Worm (Caenorhabditis elegans): Measurements from ENCODE around the gene F53E10.6.
A peak's percentile ranks its signal among the peaks of the same experiment; 100 is the strongest.

The F53E10.6 gene

DNA sequence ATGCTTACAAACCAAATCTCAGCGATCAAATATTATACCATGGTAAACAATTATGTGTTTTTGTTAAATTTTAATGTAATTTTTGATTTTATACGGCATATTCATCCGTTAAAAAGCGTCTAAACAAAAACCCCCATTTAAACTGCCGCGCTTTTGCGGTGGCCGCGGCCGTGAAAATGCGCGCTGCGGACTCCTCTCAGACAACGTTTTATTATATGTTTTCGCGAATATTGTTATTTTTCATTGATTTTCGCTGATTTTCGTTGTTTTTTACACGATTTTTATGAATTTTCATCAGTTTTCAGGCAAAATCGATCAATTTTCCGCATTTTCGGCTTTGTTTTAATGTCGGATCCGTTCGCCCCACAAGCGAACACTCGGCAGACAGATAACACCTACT, 35.7 kb upstream of the F53E10.6 start, which contains the start of gene W02H5.19:
TSS of gene W02H5.19 (plus strand) at position 346 of the 400 bp plus-strand sequence.
- TF ChIP-seq ceh-100 (GFP tag; IDR thresholded peaks at IDR 0.05), result peak; percentile 32; the same call in 1 of the 2 replicates
- peak; percentile 99 for TF ChIP-seq lin-54 (GFP tag; optimal IDR thresholded peaks at IDR 0.05)
- peak; percentile 80 for TF ChIP-seq dox-1 (GFP tag; IDR thresholded peaks at IDR 0.05)
- no peak for TF ChIP-seq cebp-1 (GFP tag; IDR thresholded peaks at IDR 0.05)
- TF ChIP-seq cebp-1 (tag; optimal IDR thresholded peaks at IDR 0.05), result peak; percentile 37
- 0 out of 2 replicates have a peak, but pooled peaks have one; percentile 57 for TF ChIP-seq ztf-28 (GFP tag; IDR thresholded peaks at IDR 0.05)
- no peak for TF ChIP-seq ztf-3 (GFP tag; optimal IDR thresholded peaks at IDR 0.05)
- peak; percentile 75 for TF ChIP-seq unc-130 (GFP tag; optimal IDR thresholded peaks at IDR 0.05)
- TF ChIP-seq gei-17 (GFP tag; optimal IDR thresholded peaks at IDR 0.05), result no peak
- TF ChIP-seq efl-1 (GFP tag; optimal IDR thresholded peaks at IDR 0.05), result peak; percentile 76
- no peak for TF ChIP-seq Y67H2A.10 (GFP tag; conservative IDR thresholded peaks at IDR 0.05)
- peak; percentile 29 for TF ChIP-seq xnd-1 (tag; optimal IDR thresholded peaks at IDR 0.05)
- TF ChIP-seq ztf-26 (tag; optimal IDR thresholded peaks at IDR 0.05), result no peak
- TF ChIP-seq lsy-27 (tag; optimal IDR thresholded peaks at IDR 0.05; ENCODE audit: borderline replicate concordance, insufficient read depth), result no peak
- TF ChIP-seq hmg-1.2 (GFP tag; IDR thresholded peaks at IDR 0.05), result 0 out of 2 replicates have a peak, but pooled peaks have one; percentile 19
- TF ChIP-seq repo-1 (tag; optimal IDR thresholded peaks at IDR 0.05), result no peak
- no peak for TF ChIP-seq nhr-179 (tag; optimal IDR thresholded peaks at IDR 0.05)
- peak; percentile 67 for TF ChIP-seq athp-1 (tag; optimal IDR thresholded peaks at IDR 0.05)
- TF ChIP-seq madf-10 (tag; optimal IDR thresholded peaks at IDR 0.05), result peak; percentile 42
- no peak for TF ChIP-seq lag-1 (GFP tag; IDR thresholded peaks at IDR 0.05)
- TF ChIP-seq atf-7 (tag; optimal IDR thresholded peaks at IDR 0.05), result peak; percentile 21
- no peak for TF ChIP-seq nhr-120 (GFP tag; IDR thresholded peaks at IDR 0.05)
- TF ChIP-seq mcd-1 (GFP tag; IDR thresholded peaks at IDR 0.05), result peak; percentile 87
- TF ChIP-seq let-607 (tag; optimal IDR thresholded peaks at IDR 0.05), result peak in 1 of 2 experiments; percentile 55
- peak; percentile 16 for TF ChIP-seq chd-7 (tag; optimal IDR thresholded peaks at IDR 0.05)
- no peak for TF ChIP-seq fkh-3 (tag; optimal IDR thresholded peaks at IDR 0.05)
- TF ChIP-seq B0019.2 (GFP tag; conservative IDR thresholded peaks at IDR 0.05), result no peak; the same call in 1 of the 2 replicates
- no peak for TF ChIP-seq nhr-90 (tag; optimal IDR thresholded peaks at IDR 0.05)
- TF ChIP-seq snpc-4 (GFP tag; optimal IDR thresholded peaks at IDR 0.05), result no peak
- peak in 1 of 4 experiments; percentile 30 for TF ChIP-seq snpc-4 (tag; optimal IDR thresholded peaks at IDR 0.05)
- peak; percentile 42 for TF ChIP-seq him-1 (tag; optimal IDR thresholded peaks at IDR 0.05)
- TF ChIP-seq B0035.1 (tag; optimal IDR thresholded peaks at IDR 0.05), result no peak
- TF ChIP-seq cebp-2 (GFP tag; IDR thresholded peaks at IDR 0.05), result 0 out of 2 replicates have a peak, but pooled peaks have one; percentile 19
- peak; percentile 28 for TF ChIP-seq snpc-3.4 (tag; optimal IDR thresholded peaks at IDR 0.05)
- no peak for TF ChIP-seq sptf-2 (GFP tag; optimal IDR thresholded peaks at IDR 0.05)
- no peak for TF ChIP-seq Y56A3A.18 (GFP tag; IDR thresholded peaks at IDR 0.05)
- no peak for TF ChIP-seq ztf-6 (GFP tag; IDR thresholded peaks at IDR 0.05)
- TF ChIP-seq madf-3 (GFP tag; IDR thresholded peaks at IDR 0.05), result peak; percentile 78
- TF ChIP-seq dpl-1 (GFP tag; optimal IDR thresholded peaks at IDR 0.05), result peak; percentile 85
- peak in 2 of 3 experiments; percentile 41 to 94 for TF ChIP-seq lin-35 (GFP tag; optimal IDR thresholded peaks at IDR 0.05)
- TF ChIP-seq rcor-1 (GFP tag; IDR thresholded peaks at IDR 0.05), result 0 out of 2 replicates have a peak, but pooled peaks have one; percentile 23
- no peak for TF ChIP-seq dpff-1 (tag; optimal IDR thresholded peaks at IDR 0.05)
- no peak for TF ChIP-seq ztf-18 (tag; optimal IDR thresholded peaks at IDR 0.05)
- TF ChIP-seq attf-5 (GFP tag; optimal IDR thresholded peaks at IDR 0.05), result peak; percentile 39
- TF ChIP-seq D2030.7 (GFP tag; IDR thresholded peaks at IDR 0.05), result peak; percentile 57; the same call in 1 of the 2 replicates
- TF ChIP-seq C06A6.2 (GFP tag; conservative IDR thresholded peaks at IDR 0.05), result no peak
- TF ChIP-seq lsl-1 (GFP tag; optimal IDR thresholded peaks at IDR 0.05), result peak; percentile 38
- peak; percentile 48; the same call in 1 of the 2 replicates for TF ChIP-seq ceh-91 (GFP tag; IDR thresholded peaks at IDR 0.05)
- TF ChIP-seq ceh-27 (GFP tag; optimal IDR thresholded peaks at IDR 0.05), result peak; percentile 85

Data from whole organism, young adult.